Fruit fly (Drosophila melanogaster): ENCODE measurements around the gene CG3777.

CG3777 gene

DNA sequence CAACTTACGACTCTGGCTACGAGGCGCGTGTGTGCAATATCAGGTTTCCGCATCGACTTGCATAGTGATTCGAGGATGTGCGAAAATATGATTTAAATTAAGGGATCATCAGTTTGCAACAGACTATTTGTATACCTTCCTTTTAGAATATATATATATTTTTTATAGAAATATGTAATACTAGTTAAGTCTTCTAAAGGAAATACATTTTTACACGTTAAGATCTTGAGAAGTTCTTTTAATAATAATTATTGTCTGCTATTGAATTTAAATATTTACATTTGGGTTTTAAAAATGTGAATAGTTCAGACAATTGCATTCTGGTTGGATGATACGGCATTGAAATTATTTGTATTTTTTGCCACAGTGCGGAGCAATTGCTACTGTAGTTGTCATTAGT, 87.4 kb downstream of the CG3777 start:
- no peak for TF ChIP-seq Sox14 (GFP tag; optimal IDR thresholded peaks at IDR 0.05)
- TF ChIP-seq OdsH (GFP tag; optimal IDR thresholded peaks at IDR 0.05): peak; percentile 16
- TF ChIP-seq Eip75B (GFP tag; optimal IDR thresholded peaks at IDR 0.05): peak; percentile 6
- TF ChIP-seq vri (GFP tag; optimal IDR thresholded peaks at IDR 0.05): no peak
- TF ChIP-seq fd59A (GFP tag; optimal IDR thresholded peaks at IDR 0.05): no peak
- no peak for TF ChIP-seq fkh (GFP tag; optimal IDR thresholded peaks at IDR 0.05)
- no peak for TF ChIP-seq lz (GFP tag; optimal IDR thresholded peaks at IDR 0.05)
- TF ChIP-seq Lpt (GFP tag; optimal IDR thresholded peaks at IDR 0.05): no peak
- TF ChIP-seq net (GFP tag; optimal IDR thresholded peaks at IDR 0.05): peak; percentile 5
- peak; percentile 51 for TF ChIP-seq Ets96B (tag; optimal IDR thresholded peaks at IDR 0.05)
- no peak for TF ChIP-seq Hr4 (GFP tag; optimal IDR thresholded peaks at IDR 0.05)
- TF ChIP-seq CG6854 (GFP tag; optimal IDR thresholded peaks at IDR 0.05): no peak
- TF ChIP-seq CG6163 (GFP tag; IDR thresholded peaks at IDR 0.05): no peak
- peak in 1 of 2 experiments; percentile 47 for TF ChIP-seq ss (GFP tag; optimal IDR thresholded peaks at IDR 0.05)
- peak; percentile 34 for TF ChIP-seq esn (GFP tag; optimal IDR thresholded peaks at IDR 0.05)
- TF ChIP-seq Met (GFP tag; optimal IDR thresholded peaks at IDR 0.05): peak; percentile 43
- no peak for TF ChIP-seq pdm3 (GFP tag; optimal IDR thresholded peaks at IDR 0.05)
- TF ChIP-seq Smox (GFP tag; optimal IDR thresholded peaks at IDR 0.05): no peak
- no peak for TF ChIP-seq CG8319 (GFP tag; optimal IDR thresholded peaks at IDR 0.05)
- no peak for TF ChIP-seq Hr39 (GFP tag; optimal IDR thresholded peaks at IDR 0.05)
- no peak for TF ChIP-seq cyc (GFP tag; optimal IDR thresholded peaks at IDR 0.05)
- TF ChIP-seq acj6 (GFP tag; optimal IDR thresholded peaks at IDR 0.05): peak; percentile 20
- TF ChIP-seq Ets21C (GFP tag; optimal IDR thresholded peaks at IDR 0.05): no peak
- peak; percentile 36 for TF ChIP-seq topi (GFP tag; optimal IDR thresholded peaks at IDR 0.05)
- TF ChIP-seq dsx (GFP tag; optimal IDR thresholded peaks at IDR 0.05; ENCODE audit: poor library complexity, severe bottlenecking): peak; percentile 27
- TF ChIP-seq CG4318 (GFP tag; optimal IDR thresholded peaks at IDR 0.05): no peak
- TF ChIP-seq achi (GFP tag; optimal IDR thresholded peaks at IDR 0.05): peak; percentile 53
- TF ChIP-seq Sox102F (GFP tag; optimal IDR thresholded peaks at IDR 0.05): peak; percentile 26
- no peak for TF ChIP-seq CG11762 (GFP tag; optimal IDR thresholded peaks at IDR 0.05; ENCODE audit: insufficient read depth)
- peak; percentile 61 for TF ChIP-seq svp (GFP tag)
- TF ChIP-seq spab (GFP tag; optimal IDR thresholded peaks at IDR 0.05): peak; percentile 18
- TF ChIP-seq CG34406 (GFP tag; optimal IDR thresholded peaks at IDR 0.05): peak; percentile 54
- TF ChIP-seq CG3032 (tag; optimal IDR thresholded peaks at IDR 0.05): peak; percentile 52
- TF ChIP-seq Eip93F (GFP tag; optimal IDR thresholded peaks at IDR 0.05): no peak
- TF ChIP-seq CG10631 (GFP tag; optimal IDR thresholded peaks at IDR 0.05): peak; percentile 57
- TF ChIP-seq CG6792 (GFP tag; optimal IDR thresholded peaks at IDR 0.05): peak; percentile 38
- TF ChIP-seq CG10669 (GFP tag; optimal IDR thresholded peaks at IDR 0.05): peak; percentile 23
- peak; percentile 55 for TF ChIP-seq CG8632 (GFP tag; optimal IDR thresholded peaks at IDR 0.05)
- no peak for TF ChIP-seq CG11902 (GFP tag; optimal IDR thresholded peaks at IDR 0.05)
- no peak for TF ChIP-seq dac (GFP tag; optimal IDR thresholded peaks at IDR 0.05)
- peak in 1 of 2 experiments; percentile 22 for TF ChIP-seq salr (GFP tag; optimal IDR thresholded peaks at IDR 0.05)
- TF ChIP-seq Eip78C (GFP tag): peak; percentile 82
- TF ChIP-seq CG3919 (GFP tag; optimal IDR thresholded peaks at IDR 0.05): peak; percentile 27
- TF ChIP-seq CG6808 (GFP tag; optimal IDR thresholded peaks at IDR 0.05): peak; percentile 42
- 0 out of 3 replicates have a peak, but pooled peaks have one; percentile 23 for TF ChIP-seq CG8119 (GFP tag; IDR thresholded peaks at IDR 0.05)
- no peak for TF ChIP-seq CG11294 (GFP tag; IDR thresholded peaks at IDR 0.05)
- peak; percentile 8 for TF ChIP-seq Sox15 (GFP tag; optimal IDR thresholded peaks at IDR 0.05)
- TF ChIP-seq eg (GFP tag; IDR thresholded peaks at IDR 0.05): no peak
- no peak for TF ChIP-seq Blimp-1 (GFP tag; optimal IDR thresholded peaks at IDR 0.05)
- TF ChIP-seq CG7368 (GFP tag; optimal IDR thresholded peaks at IDR 0.05): peak; percentile 26
- peak; percentile 22 for TF ChIP-seq CG32006 (GFP tag; optimal IDR thresholded peaks at IDR 0.05)
